Fruit fly (Drosophila melanogaster): ENCODE data around the gene CG4911.
A peak's percentile ranks its signal among the peaks of the same experiment; 100 is the strongest.

CG4911 gene

DNA sequence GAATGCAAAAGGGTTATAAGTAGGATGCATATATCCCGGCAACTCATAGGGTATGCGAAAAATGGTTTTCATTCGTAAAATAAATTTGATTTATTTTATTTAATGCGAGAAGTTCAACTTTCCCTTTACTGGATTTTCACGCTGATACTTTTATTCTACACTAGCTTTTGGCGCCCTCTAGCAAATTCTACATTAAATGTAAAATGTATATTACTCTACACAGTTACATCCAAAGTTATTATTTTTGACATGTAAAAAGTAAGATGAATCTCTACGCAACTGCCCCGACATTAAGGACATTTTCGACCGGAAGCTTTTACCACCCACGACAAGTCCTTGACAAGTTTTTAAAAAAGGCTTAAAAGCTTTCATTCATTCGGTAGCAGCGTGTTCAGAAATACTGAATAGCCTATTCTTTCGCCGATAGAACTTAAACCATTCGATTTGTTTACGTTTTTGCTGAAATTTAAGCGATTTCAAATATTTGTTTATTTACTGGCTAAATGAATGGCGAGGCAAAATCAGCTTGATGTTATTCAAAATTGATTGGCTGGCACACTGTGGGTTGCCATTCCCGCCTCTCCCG, 17.6 kb downstream of the CG4911 start:
- TF ChIP-seq pad (GFP tag; optimal IDR thresholded peaks at IDR 0.05): no peak

DNA sequence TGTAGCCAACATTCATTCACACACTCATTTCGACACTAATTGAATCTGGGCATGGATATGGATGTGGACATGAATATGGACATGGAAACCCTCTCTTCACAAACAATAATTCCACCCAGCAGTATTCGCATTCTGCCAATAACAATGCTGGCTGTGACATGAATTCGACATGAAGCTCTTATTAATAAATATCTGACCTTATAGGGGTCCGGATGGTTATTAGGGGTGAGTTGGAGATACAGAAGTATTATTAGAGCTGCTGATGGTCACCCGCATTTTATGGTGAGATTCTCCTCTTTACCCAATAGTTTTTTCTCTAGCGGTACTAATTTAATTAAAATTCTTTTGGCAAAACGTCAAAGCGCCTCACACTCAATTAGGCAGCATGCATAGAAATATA, 18.3 kb downstream of the CG4911 start:
- no peak for TF ChIP-seq Crg-1 (GFP tag; optimal IDR thresholded peaks at IDR 0.05)

DNA sequence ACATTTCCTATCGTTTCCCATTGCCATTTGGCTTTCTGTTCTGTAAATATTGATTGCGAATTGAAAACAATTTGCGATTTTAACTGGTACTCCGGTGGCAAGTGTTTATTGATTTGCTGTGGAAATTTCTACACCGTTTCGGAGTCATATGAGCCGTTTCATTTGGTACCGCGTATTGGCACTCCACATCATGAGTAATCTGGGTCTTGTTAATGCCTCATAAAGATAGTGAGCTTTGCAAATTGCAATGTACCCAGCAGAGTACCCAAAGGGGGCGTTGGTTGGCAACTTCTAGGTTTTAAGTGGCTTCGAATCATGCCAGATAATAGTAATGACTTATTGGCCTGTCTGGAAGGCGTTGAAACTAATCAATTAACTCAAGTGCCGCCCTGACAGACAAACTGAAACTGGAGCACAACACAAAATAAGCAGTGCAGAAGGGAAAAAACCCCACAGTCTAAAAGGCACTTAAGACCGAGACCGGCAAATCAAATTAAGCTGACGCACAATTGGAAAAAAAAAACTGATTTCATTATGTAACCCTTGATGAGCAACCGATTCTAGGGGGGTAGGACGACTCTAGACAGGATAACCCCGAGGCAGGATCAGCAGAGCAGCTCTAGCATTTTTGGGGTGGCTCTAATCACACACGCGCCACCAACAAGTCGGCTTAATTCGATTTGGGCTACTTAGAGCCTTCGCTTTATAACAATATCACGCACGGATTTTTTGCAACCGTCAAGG, 19.6 kb downstream of the CG4911 start:
- no peak for TF ChIP-seq CG33017 (tag; optimal IDR thresholded peaks at IDR 0.05)
- no peak for TF ChIP-seq CG1620 (GFP tag; optimal IDR thresholded peaks at IDR 0.05)
- TF ChIP-seq CG5204 (GFP tag; optimal IDR thresholded peaks at IDR 0.05): no peak
- peak; percentile 67 for TF ChIP-seq kay (GFP tag; ENCODE audit: borderline replicate concordance)
- peak; percentile 43 for TF ChIP-seq Hr96 (GFP tag; optimal IDR thresholded peaks at IDR 0.05)
- TF ChIP-seq cic (GFP tag; optimal IDR thresholded peaks at IDR 0.05): peak; percentile 65

DNA sequence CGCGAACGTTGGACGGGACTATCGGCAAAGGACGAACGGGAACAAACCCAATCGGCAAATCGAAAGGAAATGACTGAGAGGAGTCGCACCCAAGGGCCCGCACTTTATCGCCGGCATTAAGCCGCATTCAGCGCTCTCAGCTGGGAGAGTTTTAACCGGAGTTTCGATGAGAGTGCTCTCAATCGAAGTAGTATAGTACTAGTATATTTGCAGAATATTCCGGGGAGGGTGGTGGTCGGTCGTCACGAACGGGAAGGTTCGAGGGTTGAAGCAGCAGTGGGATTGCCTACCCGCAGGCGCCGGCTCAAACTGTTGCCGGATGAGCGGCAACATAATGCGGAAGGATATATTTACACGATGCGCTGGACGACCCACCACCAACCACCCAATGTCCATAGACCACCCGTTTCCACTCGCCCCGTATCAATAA, 20.7 kb downstream of the CG4911 start:
- TF ChIP-seq toe (GFP tag; optimal IDR thresholded peaks at IDR 0.05): no peak

DNA sequence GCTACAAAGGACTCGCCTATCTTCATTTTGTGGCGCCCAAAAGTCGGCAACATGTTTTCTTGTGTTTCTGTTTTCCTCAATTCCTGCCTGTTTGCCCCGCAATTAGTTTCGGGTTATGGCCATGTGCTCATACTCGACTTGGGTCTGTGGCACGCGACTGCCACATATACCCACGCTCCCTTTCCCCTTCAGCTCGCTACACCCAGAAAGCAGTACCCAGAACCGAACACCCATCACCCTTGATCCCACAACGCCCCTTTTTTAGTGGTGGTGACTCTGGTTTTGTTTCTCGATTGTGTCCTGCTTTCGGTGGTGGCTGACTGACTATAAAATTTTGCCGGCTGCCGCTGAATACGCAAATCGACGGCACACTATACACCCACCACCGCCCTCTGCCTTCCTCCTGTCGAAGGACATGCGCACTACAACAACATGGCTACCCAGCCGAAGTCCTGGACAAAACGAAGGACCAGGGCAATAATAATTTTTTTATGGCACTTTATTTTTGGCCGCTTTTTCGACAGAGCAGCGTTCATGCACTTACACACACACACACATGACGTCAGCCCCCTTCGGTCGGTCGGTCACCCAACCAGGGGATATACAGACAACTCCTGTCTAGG, 22.0 kb downstream of the CG4911 start:
- TF ChIP-seq CG12768 (GFP tag; optimal IDR thresholded peaks at IDR 0.05) (no peak), kay (GFP tag; ENCODE audit: borderline replicate concordance) (no peak), bab1 (GFP tag; optimal IDR thresholded peaks at IDR 0.05) (no peak), CG7045 (GFP tag; optimal IDR thresholded peaks at IDR 0.05) (no peak), pad (GFP tag; optimal IDR thresholded peaks at IDR 0.05) (no peak), CG1620 (GFP tag; optimal IDR thresholded peaks at IDR 0.05) (no peak), CG33017 (tag; optimal IDR thresholded peaks at IDR 0.05) (no peak), CG7101 (tag; optimal IDR thresholded peaks at IDR 0.05) (no peak), CG14711 (tag; optimal IDR thresholded peaks at IDR 0.05) (no peak), Clk (GFP tag; optimal IDR thresholded peaks at IDR 0.05) (no peak), CG5204 (GFP tag; optimal IDR thresholded peaks at IDR 0.05) (no peak), Hr96 (GFP tag; optimal IDR thresholded peaks at IDR 0.05) (no peak), ovo (GFP tag; optimal IDR thresholded peaks at IDR 0.05) (no peak), cic (GFP tag; optimal IDR thresholded peaks at IDR 0.05) (no peak), toe (GFP tag; optimal IDR thresholded peaks at IDR 0.05) (no peak), Mnt (GFP tag; optimal IDR thresholded peaks at IDR 0.05) (no peak), cnc (optimal IDR thresholded peaks at IDR 0.05) (no peak), Crg-1 (GFP tag; optimal IDR thresholded peaks at IDR 0.05) (no peak), tj (GFP tag; optimal IDR thresholded peaks at IDR 0.05) (no peak)

DNA sequence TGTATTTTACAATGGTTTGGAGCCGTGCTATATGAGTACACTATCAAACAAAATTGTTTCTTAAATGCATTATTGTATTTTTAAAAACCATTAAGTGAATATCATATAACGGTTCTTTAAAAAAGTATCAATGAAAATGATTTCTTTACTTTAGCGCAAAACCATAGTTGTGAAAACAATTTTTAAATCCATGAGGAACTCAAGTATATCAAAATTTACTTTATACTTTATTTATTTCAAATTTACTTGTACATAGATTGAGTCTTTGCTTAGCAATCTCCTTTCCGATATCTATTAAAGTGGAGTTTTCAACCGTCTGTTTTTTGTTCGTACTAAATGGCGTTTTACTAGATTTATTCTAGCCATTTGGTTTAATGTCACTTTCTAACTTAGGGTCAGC, 25.5 kb downstream of the CG4911 start, which contains the start of gene Argk2:
Gene Argk2 (plus strand): TSS at position 378 of the 400 bp plus-strand sequence.
- TF ChIP-seq CG1620 (GFP tag; optimal IDR thresholded peaks at IDR 0.05) (no peak), CG12768 (GFP tag; optimal IDR thresholded peaks at IDR 0.05) (no peak), kay (GFP tag; ENCODE audit: borderline replicate concordance) (no peak), ovo (GFP tag; optimal IDR thresholded peaks at IDR 0.05) (no peak), Crg-1 (GFP tag; optimal IDR thresholded peaks at IDR 0.05) (no peak), CG14711 (tag; optimal IDR thresholded peaks at IDR 0.05) (no peak), CG7101 (tag; optimal IDR thresholded peaks at IDR 0.05) (no peak), pad (GFP tag; optimal IDR thresholded peaks at IDR 0.05) (no peak), tj (GFP tag; optimal IDR thresholded peaks at IDR 0.05) (no peak), CG33017 (tag; optimal IDR thresholded peaks at IDR 0.05) (no peak), cic (GFP tag; optimal IDR thresholded peaks at IDR 0.05) (no peak), Clk (GFP tag; optimal IDR thresholded peaks at IDR 0.05) (no peak), Mnt (GFP tag; optimal IDR thresholded peaks at IDR 0.05) (no peak), bab1 (GFP tag; optimal IDR thresholded peaks at IDR 0.05) (no peak), cnc (optimal IDR thresholded peaks at IDR 0.05) (no peak), CG11617 (GFP tag; optimal IDR thresholded peaks at IDR 0.05) (no peak), Hr96 (GFP tag; optimal IDR thresholded peaks at IDR 0.05) (no peak), CG7045 (GFP tag; optimal IDR thresholded peaks at IDR 0.05) (no peak)

DNA sequence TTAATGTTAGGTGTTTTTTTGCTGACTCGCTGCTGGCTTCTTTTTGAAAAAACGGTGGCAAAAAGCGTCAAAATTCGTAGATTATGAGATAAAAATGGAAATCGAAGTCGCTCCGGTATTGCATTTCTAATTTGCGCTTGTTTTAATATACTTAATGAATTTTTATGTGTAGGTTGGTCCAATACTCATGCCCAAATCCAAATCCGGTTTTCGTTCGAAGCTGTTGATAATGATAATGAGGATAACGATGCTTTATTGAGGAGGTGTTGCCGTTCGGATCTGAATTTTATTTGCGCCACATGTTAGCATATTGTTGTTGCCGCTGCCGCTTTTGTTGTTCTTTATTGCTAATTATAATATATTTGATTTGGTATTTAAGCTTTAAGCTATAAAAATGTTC, 26.3 kb downstream of the CG4911 start:
- TF ChIP-seq CG14711 (tag; optimal IDR thresholded peaks at IDR 0.05) (no peak), Crg-1 (GFP tag; optimal IDR thresholded peaks at IDR 0.05) (no peak), pad (GFP tag; optimal IDR thresholded peaks at IDR 0.05) (no peak), cnc (optimal IDR thresholded peaks at IDR 0.05) (no peak), CG1620 (GFP tag; optimal IDR thresholded peaks at IDR 0.05) (no peak), CG11617 (GFP tag; optimal IDR thresholded peaks at IDR 0.05) (no peak), CG7101 (tag; optimal IDR thresholded peaks at IDR 0.05) (no peak), Mnt (GFP tag; optimal IDR thresholded peaks at IDR 0.05) (no peak), tj (GFP tag; optimal IDR thresholded peaks at IDR 0.05) (no peak), toe (GFP tag; optimal IDR thresholded peaks at IDR 0.05) (no peak), ovo (GFP tag; optimal IDR thresholded peaks at IDR 0.05) (no peak), CG12768 (GFP tag; optimal IDR thresholded peaks at IDR 0.05) (no peak), CG33017 (tag; optimal IDR thresholded peaks at IDR 0.05) (no peak), CG5204 (GFP tag; optimal IDR thresholded peaks at IDR 0.05) (no peak), cic (GFP tag; optimal IDR thresholded peaks at IDR 0.05) (no peak), CG7045 (GFP tag; optimal IDR thresholded peaks at IDR 0.05) (no peak), bab1 (GFP tag; optimal IDR thresholded peaks at IDR 0.05) (no peak), Clk (GFP tag; optimal IDR thresholded peaks at IDR 0.05) (no peak), Hr96 (GFP tag; optimal IDR thresholded peaks at IDR 0.05) (no peak)
